Worm (Caenorhabditis elegans) whole organism, late embryonic: ENCODE data around the gene adal-1.

Experiments
- C08G9.2 ChIP-seq: sonication (generic microtip); optimal IDR thresholded peaks from 2 replicates; lab custom pipeline; 2016; ENCODE audit warnings: mild to moderate bottlenecking, missing genetic modification characterization, moderate library complexity, missing compliant biosample characterization
- C38D4.7 ChIP-seq: fragments of 200-800 bp; sonication (Bioruptor generic); optimal IDR thresholded peaks from 2 replicates; lab custom pipeline; 2018; ENCODE audit warnings: mild to moderate bottlenecking, missing genetic modification characterization, moderate library complexity, missing compliant biosample characterization
- K02D7.2 ChIP-seq: sonication (generic microtip); optimal IDR thresholded peaks from 2 replicates; lab custom pipeline; 2017; ENCODE audit warnings: mild to moderate bottlenecking, missing genetic modification characterization, missing compliant biosample characterization
- K09A11.1 ChIP-seq: sonication (generic microtip); optimal IDR thresholded peaks from 2 replicates; lab custom pipeline; 2017; ENCODE audit warnings: antibody characterized with exemption, mild to moderate bottlenecking, missing genetic modification characterization, missing compliant biosample characterization; ENCODE audit not compliant: insufficient read depth
- T23F11.4 ChIP-seq: fragments of 200-800 bp; sonication (Bioruptor generic); optimal IDR thresholded peaks from 2 replicates; lab custom pipeline; 2018; ENCODE audit warnings: mild to moderate bottlenecking, missing genetic modification characterization, missing compliant biosample characterization
- Y22D7AL.16 ChIP-seq: sonication (generic microtip); optimal IDR thresholded peaks from 2 replicates; lab custom pipeline; 2016; ENCODE audit warnings: missing genetic modification characterization, missing compliant biosample characterization
- ceh-14 ChIP-seq: sonication (generic microtip); optimal IDR thresholded peaks from 2 replicates; lab custom pipeline; 2016; ENCODE audit warnings: missing genotype, missing genetic modification characterization, missing compliant biosample characterization
- ceh-19 ChIP-seq: fragments of 200-800 bp; sonication (Bioruptor generic); optimal IDR thresholded peaks from 2 replicates; lab custom pipeline; 2018; ENCODE audit warnings: mild to moderate bottlenecking, missing genetic modification characterization, missing compliant biosample characterization
- ceh-2 ChIP-seq: sonication (generic microtip); optimal IDR thresholded peaks from 2 replicates; lab custom pipeline; 2016; ENCODE audit warnings: missing genotype, missing genetic modification characterization, missing compliant biosample characterization
- ceh-31 ChIP-seq: sonication (generic microtip); optimal IDR thresholded peaks from 2 replicates; lab custom pipeline; 2016; ENCODE audit warnings: missing genetic modification characterization, missing compliant biosample characterization
- ceh-45 ChIP-seq: fragments of 200-800 bp; sonication (Bioruptor generic); IDR thresholded peaks from 2 replicates; pipeline ENCODE4 v1.3.6; 2022; ENCODE audit warnings: missing genetic modification reagents, missing genetic modification characterization, missing compliant biosample characterization
- ceh-48 ChIP-seq: sonication (generic microtip); optimal IDR thresholded peaks from 2 replicates; lab custom pipeline; 2016; ENCODE audit warnings: missing genetic modification characterization, inconsistent platforms, missing compliant biosample characterization
- dmd-4 ChIP-seq: sonication (generic microtip); optimal IDR thresholded peaks from 2 replicates; lab custom pipeline; 2016; ENCODE audit warnings: borderline replicate concordance, missing genetic modification characterization, missing compliant biosample characterization
- dve-1 ChIP-seq: sonication (generic microtip); optimal IDR thresholded peaks from 2 replicates; lab custom pipeline; 2017; ENCODE audit warnings: antibody characterized with exemption, mild to moderate bottlenecking, missing genetic modification characterization, missing compliant biosample characterization
- elt-2 ChIP-seq: sonication (generic microtip); optimal IDR thresholded peaks from 2 replicates; lab custom pipeline; 2016; ENCODE audit warnings: missing genetic modification reagents, missing genetic modification characterization, missing compliant biosample characterization
- elt-4 ChIP-seq: sonication (generic microtip); optimal IDR thresholded peaks from 2 replicates; lab custom pipeline; 2016; ENCODE audit warnings: missing genetic modification characterization, missing compliant biosample characterization
- eyg-1 ChIP-seq: sonication (generic microtip); optimal IDR thresholded peaks from 2 replicates; lab custom pipeline; 2016; ENCODE audit warnings: missing genotype, missing genetic modification characterization, missing compliant biosample characterization
- gmeb-2 ChIP-seq: sonication (generic microtip); optimal IDR thresholded peaks from 2 replicates; lab custom pipeline; 2016; ENCODE audit warnings: missing genetic modification characterization, inconsistent platforms, missing compliant biosample characterization
- hlh-13 ChIP-seq: fragments of 200-800 bp; sonication (Bioruptor generic); optimal IDR thresholded peaks from 2 replicates; lab custom pipeline; 2018; ENCODE audit warnings: mild to moderate bottlenecking, missing genetic modification characterization, missing compliant biosample characterization
- hlh-15 ChIP-seq: sonication (generic microtip); optimal IDR thresholded peaks from 2 replicates; lab custom pipeline; 2016; ENCODE audit warnings: missing genetic modification characterization, missing compliant biosample characterization
- hlh-30 ChIP-seq: sonication (generic microtip); optimal IDR thresholded peaks from 2 replicates; lab custom pipeline; 2017; ENCODE audit warnings: antibody characterized with exemption, missing genetic modification characterization, missing compliant biosample characterization; ENCODE audit not compliant: insufficient read depth
- hlh-8 ChIP-seq: sonication (generic microtip); optimal IDR thresholded peaks from 2 replicates; lab custom pipeline; 2016; ENCODE audit warnings: missing genotype, missing genetic modification characterization, missing compliant biosample characterization
- lim-6 ChIP-seq: sonication (generic microtip); optimal IDR thresholded peaks from 2 replicates; lab custom pipeline; 2016; ENCODE audit warnings: missing genetic modification characterization, missing compliant biosample characterization
- lin-11 ChIP-seq: fragments of 200-800 bp; sonication (Bioruptor generic); optimal IDR thresholded peaks from 2 replicates; lab custom pipeline; 2018; ENCODE audit warnings: mild to moderate bottlenecking, missing genetic modification characterization, missing compliant biosample characterization
- madf-2 ChIP-seq: sonication (generic microtip); optimal IDR thresholded peaks from 2 replicates; lab custom pipeline; 2017; ENCODE audit warnings: missing genetic modification characterization, missing compliant biosample characterization
- mec-3 ChIP-seq: sonication (generic microtip); optimal IDR thresholded peaks from 2 replicates; lab custom pipeline; 2016; ENCODE audit warnings: borderline replicate concordance, missing genetic modification characterization, missing compliant biosample characterization
- nhr-232 ChIP-seq: sonication (generic microtip); optimal IDR thresholded peaks from 2 replicates; lab custom pipeline; 2016; ENCODE audit warnings: missing genetic modification characterization, missing compliant biosample characterization
- odd-2 ChIP-seq: sonication (generic microtip); optimal IDR thresholded peaks from 2 replicates; lab custom pipeline; 2017; ENCODE audit warnings: antibody characterized with exemption, mild to moderate bottlenecking, missing genetic modification characterization, missing compliant biosample characterization
- pag-3 ChIP-seq: sonication (generic microtip); optimal IDR thresholded peaks from 2 replicates; lab custom pipeline; 2016; ENCODE audit warnings: missing compliant biosample characterization, missing genetic modification characterization, borderline replicate concordance
- pax-1 ChIP-seq: fragments of 150-350 bp; optimal IDR thresholded peaks from 2 replicates; lab custom pipeline; 2014; ENCODE audit warnings: missing biosample characterization, missing genetic modification characterization
- pha-2 ChIP-seq: sonication (generic microtip); optimal IDR thresholded peaks from 2 replicates; lab custom pipeline; 2017; ENCODE audit warnings: mild to moderate bottlenecking, missing genetic modification characterization, missing compliant biosample characterization
- ref-2 ChIP-seq: sonication (generic microtip); optimal IDR thresholded peaks from 2 replicates; lab custom pipeline; 2016; ENCODE audit warnings: missing genetic modification characterization, missing compliant biosample characterization
- rnt-1 ChIP-seq: sonication (generic microtip); optimal IDR thresholded peaks from 2 replicates; lab custom pipeline; 2016; ENCODE audit warnings: missing genetic modification characterization, missing compliant biosample characterization
- syd-9 ChIP-seq: sonication (generic microtip); optimal IDR thresholded peaks from 2 replicates; lab custom pipeline; 2016; ENCODE audit warnings: mild to moderate bottlenecking, missing genetic modification characterization, moderate library complexity, missing compliant biosample characterization
- tbx-7 ChIP-seq: sonication (generic microtip); optimal IDR thresholded peaks from 2 replicates; lab custom pipeline; 2016; ENCODE audit warnings: missing genotype, missing genetic modification characterization, missing compliant biosample characterization
- unc-42 ChIP-seq: sonication (generic microtip); optimal IDR thresholded peaks from 2 replicates; lab custom pipeline; 2016; ENCODE audit warnings: missing genotype, missing genetic modification characterization, missing compliant biosample characterization
- unc-86 ChIP-seq: sonication (generic microtip); optimal IDR thresholded peaks from 2 replicates; lab custom pipeline; 2016; ENCODE audit warnings: missing genetic modification characterization, missing compliant biosample characterization
- zip-5 ChIP-seq: sonication (generic microtip); optimal IDR thresholded peaks from 2 replicates; lab custom pipeline; 2016; ENCODE audit warnings: missing genetic modification characterization, missing compliant biosample characterization
- ztf-16 ChIP-seq: sonication (generic microtip); optimal IDR thresholded peaks from 2 replicates; lab custom pipeline; 2017; ENCODE audit warnings: missing genetic modification characterization, missing compliant biosample characterization

The adal-1 gene

DNA sequence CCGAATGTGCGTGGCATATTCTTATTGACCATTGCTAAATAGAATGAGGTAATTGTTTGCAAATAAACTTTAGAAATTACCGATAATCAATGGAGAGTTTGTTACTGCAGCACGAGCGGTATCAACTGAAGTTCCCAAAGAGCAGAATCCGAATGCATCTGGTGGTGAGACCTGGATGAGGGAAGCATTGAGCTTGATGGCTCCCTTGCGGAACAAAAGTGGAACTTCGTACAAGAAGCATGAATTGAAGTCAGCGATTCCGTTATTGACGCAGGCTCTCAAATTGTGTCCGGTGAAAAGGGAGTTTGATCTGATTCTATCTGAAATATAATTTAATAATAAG lies 3.9 kb downstream of the adal-1 start:
- TF ChIP-seq unc-42 (tag; lab: Kevin White, UChicago) (no peak), T23F11.4 (GFP tag; lab: Kevin White, UChicago) (no peak), elt-4 (tag; lab: Kevin White, UChicago) (no peak), hlh-30 (tag; lab: Kevin White, UChicago) (no peak), lin-11 (tag; lab: Kevin White, UChicago) (no peak), ceh-19 (no peak), hlh-15 (tag; lab: Kevin White, UChicago) (no peak), ceh-2 (tag; lab: Kevin White, UChicago) (no peak), ceh-31 (tag; lab: Kevin White, UChicago) (no peak), pax-1 (no peak), zip-5 (tag; lab: Kevin White, UChicago) (no peak), tbx-7 (no peak)
- TF ChIP-seq, all 69 proteins: peak for 0

DNA sequence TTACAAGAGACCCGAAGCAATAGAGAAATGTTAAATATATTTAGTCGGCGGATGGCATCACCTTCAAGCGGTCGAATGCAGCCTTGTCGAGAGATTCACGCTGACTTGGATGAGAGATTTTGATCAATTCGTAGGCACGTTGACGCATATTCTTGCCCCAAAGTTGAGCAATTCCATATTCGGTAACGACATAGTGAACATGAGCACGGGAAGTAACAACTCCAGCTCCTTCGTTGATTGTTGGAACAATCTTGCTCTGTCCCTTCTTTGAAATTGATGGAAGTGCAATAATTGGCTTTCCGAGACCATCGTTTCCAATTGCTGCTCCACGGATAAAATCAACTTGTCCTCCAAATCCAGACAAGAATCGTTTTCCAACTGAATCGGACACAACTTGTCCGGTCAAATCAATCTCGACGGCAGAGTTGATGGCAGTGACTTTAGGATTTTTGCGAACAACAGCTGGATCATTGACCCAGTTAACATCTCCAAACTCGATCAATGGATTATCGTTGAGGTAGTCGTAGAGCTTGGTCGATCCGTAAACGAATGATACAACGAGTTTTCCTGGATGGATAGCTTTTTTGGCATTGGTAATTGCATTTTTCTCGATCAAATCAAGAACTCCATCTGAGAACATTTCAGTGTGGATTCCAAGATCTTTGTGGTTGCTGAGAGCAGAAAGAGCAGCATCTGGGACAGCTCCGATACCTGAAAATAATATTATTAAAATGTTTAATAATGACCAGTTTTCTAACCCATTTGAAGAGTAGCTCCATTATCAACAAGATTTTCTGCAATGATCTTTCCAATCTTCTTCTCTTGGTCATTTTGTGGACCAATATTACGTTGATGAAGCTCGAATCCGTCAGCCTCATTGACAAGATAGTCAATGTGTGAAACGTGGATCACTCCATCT lies 4.5 kb downstream of the adal-1 start:
- no peak for TF ChIP-seq unc-86
- no peak for TF ChIP-seq ceh-45
- no peak for TF ChIP-seq ceh-48 (tag; lab: Kevin White, UChicago)
- no peak for TF ChIP-seq hlh-13 (GFP tag; lab: Kevin White, UChicago)
- no peak for TF ChIP-seq ceh-19
- TF ChIP-seq hlh-8 (tag; lab: Kevin White, UChicago) = no peak
- no peak for TF ChIP-seq eyg-1 (tag; lab: Kevin White, UChicago)
- no peak for TF ChIP-seq tbx-7
- TF ChIP-seq rnt-1 = no peak
- no peak for TF ChIP-seq dve-1 (tag; lab: Kevin White, UChicago)
- TF ChIP-seq lim-6 (tag; lab: Kevin White, UChicago) = no peak
- no peak for TF ChIP-seq K09A11.1 (tag; lab: Kevin White, UChicago)

DNA sequence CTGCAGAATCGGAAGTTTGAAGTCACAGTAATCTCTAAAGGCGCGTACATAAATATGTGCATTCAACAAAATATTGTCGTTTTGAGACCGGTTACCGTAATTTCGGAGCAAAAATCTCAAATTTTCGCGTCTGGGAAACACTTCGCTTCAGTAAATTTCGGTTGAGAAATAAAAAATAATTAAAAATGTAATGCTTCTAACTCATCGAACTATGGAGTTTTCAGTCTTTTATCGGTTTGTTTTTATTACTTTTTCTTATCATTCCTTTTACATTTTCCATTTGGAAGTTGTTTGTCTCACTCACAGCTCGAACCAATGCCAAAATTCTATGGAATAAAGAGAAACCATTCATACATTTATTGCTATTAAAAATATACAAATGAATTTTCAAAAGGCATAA lies 5.2 kb downstream of the adal-1 start:
- TF ChIP-seq hlh-8 (tag; lab: Kevin White, UChicago) (no peak), ceh-2 (tag; lab: Kevin White, UChicago) (no peak), ref-2 (tag; lab: Kevin White, UChicago) (no peak), C08G9.2 (no peak), syd-9 (no peak), pha-2 (tag; lab: Kevin White, UChicago) (no peak), pax-1 (no peak), K02D7.2 (no peak), unc-42 (tag; lab: Kevin White, UChicago) (no peak), Y22D7AL.16 (tag; lab: Kevin White, UChicago) (no peak), mec-3 (no peak), unc-86 (no peak), C38D4.7 (GFP tag; lab: Kevin White, UChicago) (no peak), nhr-232 (no peak), gmeb-2 (tag; lab: Kevin White, UChicago) (no peak), zip-5 (tag; lab: Kevin White, UChicago) (no peak), pag-3 (tag; lab: Kevin White, UChicago) (no peak), ceh-14 (tag; lab: Kevin White, UChicago) (no peak)
- TF ChIP-seq, all 69 proteins: peak for 0

DNA sequence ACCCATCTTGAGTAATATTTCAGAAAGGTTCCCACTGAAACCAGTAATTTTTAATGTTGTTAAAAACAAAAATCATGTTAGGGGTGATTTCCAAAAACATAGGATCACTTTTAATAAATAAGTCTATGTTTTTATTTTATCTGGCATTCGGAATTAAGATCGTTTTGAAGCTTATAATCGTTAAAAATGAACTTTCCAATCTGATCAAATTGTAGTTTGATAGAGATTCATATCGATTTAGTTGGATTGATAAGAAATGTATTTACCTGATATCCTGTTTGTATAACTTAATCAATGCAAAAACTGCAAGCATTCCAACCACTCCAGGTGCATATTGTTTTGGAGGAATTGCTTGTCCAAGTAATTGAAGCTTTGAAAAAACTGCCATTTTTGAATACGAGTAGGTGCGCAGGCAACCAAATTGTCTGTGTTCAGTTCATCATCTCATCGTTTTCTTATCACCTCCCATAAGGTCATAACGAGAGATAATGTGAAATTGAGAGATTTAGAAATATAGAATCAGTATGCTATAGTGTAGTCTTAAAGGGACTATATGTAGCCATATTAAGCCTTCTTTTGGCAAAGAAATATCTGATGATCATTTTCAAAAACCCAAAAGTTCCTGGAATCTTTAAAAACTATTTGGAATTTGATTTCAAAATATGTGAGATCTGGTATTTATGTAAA lies 6.0 kb downstream of the adal-1 start, which contains the start of gene pmp-2:
pmp-2 (minus strand) TSS at position 487 of the 687 bp plus-strand sequence.
- TF ChIP-seq odd-2 (tag; lab: Kevin White, UChicago) (no peak), dmd-4 (tag; lab: Kevin White, UChicago) (no peak), ceh-19 (no peak), ceh-45 (no peak), ztf-16 (tag; lab: Kevin White, UChicago) (no peak), madf-2 (tag; lab: Kevin White, UChicago) (no peak), elt-2 (tag; lab: Kevin White, UChicago) (peak; percentile 42)
